Worm (Caenorhabditis elegans) whole organism, mixed stage, embryonic: ENCODE results near the gene col-149.

Experiments
- blmp-1 ChIP-seq: fragments of 150-350 bp; optimal IDR thresholded peaks from 2 replicates; lab custom pipeline; 2014; ENCODE audit warnings: missing biosample characterization, missing genetic modification characterization
- ceh-83 ChIP-seq: fragments of 200-800 bp; sonication (Bioruptor generic); optimal IDR thresholded peaks from 2 replicates; lab custom pipeline; 2018; ENCODE audit warnings: mild to moderate bottlenecking, missing genetic modification characterization, missing compliant biosample characterization
- cnd-1 ChIP-seq: fragments of 200-800 bp; sonication (Bioruptor generic); optimal IDR thresholded peaks from 2 replicates; lab custom pipeline; 2018; ENCODE audit warnings: mild to moderate bottlenecking, missing genetic modification characterization, missing compliant biosample characterization
- drap-1 ChIP-seq: fragments of 200-800 bp; sonication (Bioruptor generic); optimal IDR thresholded peaks from 3 replicates; lab custom pipeline; 2018; ENCODE audit warnings: mild to moderate bottlenecking, missing genetic modification characterization, missing compliant biosample characterization
- elt-1 ChIP-seq: sonication (generic microtip); optimal IDR thresholded peaks from 2 replicates; lab custom pipeline; 2017; ENCODE audit warnings: missing genetic modification characterization, mild to moderate bottlenecking, missing compliant biosample characterization, antibody characterized with exemption, moderate library complexity, borderline replicate concordance; ENCODE audit not compliant: insufficient read depth
- elt-3 ChIP-seq: fragments of 150-350 bp; optimal IDR thresholded peaks from 2 replicates; lab custom pipeline; 2014; ENCODE audit warnings: missing biosample characterization, missing genetic modification characterization
- hlh-1 ChIP-seq: fragments of 150-350 bp; optimal IDR thresholded peaks from 2 replicates; lab custom pipeline; 2014; ENCODE audit warnings: missing biosample characterization, missing genetic modification reagents, missing genetic modification characterization
- lin-13 ChIP-seq: fragments of 150-350 bp; optimal IDR thresholded peaks from 2 replicates; lab custom pipeline; 2014; ENCODE audit warnings: missing biosample characterization, missing genetic modification characterization
- lin-32 ChIP-seq: fragments of 200-800 bp; sonication (Bioruptor generic); optimal IDR thresholded peaks from 2 replicates; lab custom pipeline; 2018; ENCODE audit warnings: mild to moderate bottlenecking, missing genetic modification characterization, missing compliant biosample characterization
- mab-5 ChIP-seq: fragments of 150-350 bp; optimal IDR thresholded peaks from 2 replicates; lab custom pipeline; 2014; ENCODE audit warnings: missing biosample characterization, missing genetic modification characterization
- mls-2 ChIP-seq: sonication (generic microtip); optimal IDR thresholded peaks from 2 replicates; lab custom pipeline; 2016; ENCODE audit warnings: mild to moderate bottlenecking, missing genetic modification characterization, moderate library complexity, missing compliant biosample characterization
- pha-4 ChIP-seq: fragments of 150-350 bp; optimal IDR thresholded peaks from 2 replicates; lab custom pipeline; 2018; ENCODE audit warnings: missing biosample characterization, missing genetic modification reagents, missing genetic modification characterization
- snpc-4 ChIP-seq: fragments of 150-350 bp; optimal IDR thresholded peaks from 2 replicates; lab custom pipeline; 2014; ENCODE audit warnings: missing biosample characterization, missing genetic modification characterization
- sptf-1 ChIP-seq: sonication (generic microtip); optimal IDR thresholded peaks from 2 replicates; lab custom pipeline; 2017; ENCODE audit warnings: mild to moderate bottlenecking, missing genetic modification characterization, moderate library complexity, missing compliant biosample characterization
- unc-120 ChIP-seq: sonication (generic microtip); optimal IDR thresholded peaks from 2 replicates; lab custom pipeline; 2017; ENCODE audit warnings: missing genetic modification characterization, missing compliant biosample characterization; ENCODE audit not compliant: poor library complexity, severe bottlenecking
- zip-8 ChIP-seq: fragments of 150-350 bp; optimal IDR thresholded peaks from 2 replicates; lab custom pipeline; 2014; ENCODE audit warnings: missing biosample characterization, missing genetic modification characterization

Gene col-149

ce11 chrV:10244018-10244720, 48.5 kb downstream of the col-149 start:
- TF ChIP-seq sptf-1: no peak
- no peak for TF ChIP-seq elt-3
- no peak for TF ChIP-seq cnd-1 (tag; lab: Kevin White, UChicago)
- TF ChIP-seq pha-4 (tag; lab: Kevin White, UChicago): no peak
- TF ChIP-seq ceh-83 (GFP tag; lab: Kevin White, UChicago): no peak
- TF ChIP-seq snpc-4 (tag; lab: Kevin White, UChicago): no peak
- peak; percentile 54 for TF ChIP-seq elt-1 (tag; lab: Kevin White, UChicago)
- no peak for TF ChIP-seq blmp-1 (tag; lab: Kevin White, UChicago)
- TF ChIP-seq mls-2 (tag; lab: Kevin White, UChicago): no peak

ce11 chrV:10243105-10243504, 49.6 kb downstream of the col-149 start, which contains the start of gene C12D8.9:
TSS of gene C12D8.9 (minus strand) at chrV:10243205.
- TF ChIP-seq zip-8: no peak
- TF ChIP-seq lin-32 (GFP tag; lab: Kevin White, UChicago): no peak
- no peak for TF ChIP-seq drap-1
- no peak for TF ChIP-seq unc-120 (tag; lab: Kevin White, UChicago)
- TF ChIP-seq hlh-1 (tag; lab: Kevin White, UChicago): no peak
- no peak for TF ChIP-seq pha-4 (tag; lab: Kevin White, UChicago)
- no peak for TF ChIP-seq mab-5 (tag; lab: Kevin White, UChicago)
- TF ChIP-seq lin-13 (tag; lab: Kevin White, UChicago): no peak
- TF ChIP-seq ceh-83 (GFP tag; lab: Kevin White, UChicago): no peak
